Fruit fly (Drosophila melanogaster) whole organism, pupa: ENCODE results near the gene CG42395.

Experiments used
- CG10348 ChIP-seq: fragments of 200-800 bp; sonication (Bioruptor generic); IDR thresholded peaks from 2 replicates; pipeline ENCODE4 v1.3.6; 2022; ENCODE audit warnings: missing biosample characterization, missing genetic modification characterization
- CG12605 ChIP-seq: fragments of 200-800 bp; sonication (Bioruptor generic); IDR thresholded peaks from 2 replicates; pipeline ENCODE4 v1.3.6; 2022; ENCODE audit warnings: missing biosample characterization, missing genetic modification characterization
- CG13204 ChIP-seq: fragments of 200-800 bp; sonication (Bioruptor generic); optimal IDR thresholded peaks from 2 replicates; lab custom pipeline; 2018; ENCODE audit warnings: missing biosample characterization, mild to moderate bottlenecking, missing genetic modification characterization, moderate library complexity
- CG14655 ChIP-seq: fragments of 200-800 bp; sonication (Bioruptor generic); optimal IDR thresholded peaks from 3 replicates; lab custom pipeline; 2017; ENCODE audit warnings: mild to moderate bottlenecking, missing biosample characterization, missing genetic modification reagents, missing genetic modification characterization
- CG15710 ChIP-seq: fragments of 200-800 bp; sonication (Bioruptor generic); optimal IDR thresholded peaks from 2 replicates; lab custom pipeline; 2018; ENCODE audit warnings: missing biosample characterization, mild to moderate bottlenecking, missing genetic modification characterization, moderate library complexity
- CG17806 ChIP-seq: fragments of 200-800 bp; sonication (Bioruptor generic); optimal IDR thresholded peaks from 2 replicates; lab custom pipeline; 2018; ENCODE audit warnings: missing biosample characterization, mild to moderate bottlenecking, missing genetic modification characterization, moderate library complexity
- CG32121 ChIP-seq: fragments of 200-800 bp; sonication (Bioruptor generic); IDR thresholded peaks from 2 replicates; pipeline ENCODE4 v1.3.6; 2022; ENCODE audit warnings: missing biosample characterization, missing genetic modification characterization
- CG34367 ChIP-seq: fragments of 200-800 bp; sonication (Bioruptor generic); optimal IDR thresholded peaks from 2 replicates; lab custom pipeline; 2018; ENCODE audit warnings: missing biosample characterization, mild to moderate bottlenecking, missing genetic modification characterization
- CG4496 ChIP-seq: fragments of 200-800 bp; sonication (Bioruptor generic); IDR thresholded peaks from 3 replicates; pipeline ENCODE4 v1.3.6; 2022; ENCODE audit warnings: missing biosample characterization, missing genetic modification characterization
- CG8159 ChIP-seq: fragments of 200-800 bp; sonication (Bioruptor generic); optimal IDR thresholded peaks from 3 replicates; lab custom pipeline; 2018; ENCODE audit warnings: missing biosample characterization, mild to moderate bottlenecking, missing genetic modification characterization, moderate library complexity
- CG8301 ChIP-seq: fragments of 200-800 bp; sonication (Bioruptor generic); optimal IDR thresholded peaks from 2 replicates; lab custom pipeline; 2018; ENCODE audit warnings: missing biosample characterization, mild to moderate bottlenecking, missing genetic modification characterization
- CG9948 ChIP-seq: fragments of 200-800 bp; sonication (Bioruptor generic); optimal IDR thresholded peaks from 2 replicates; lab custom pipeline; 2018; ENCODE audit warnings: missing biosample characterization, mild to moderate bottlenecking, missing genetic modification characterization, moderate library complexity
- D1 ChIP-seq: fragments of 200-800 bp; sonication (Bioruptor generic); optimal IDR thresholded peaks from 2 replicates; lab custom pipeline; 2018; ENCODE audit warnings: missing biosample characterization, mild to moderate bottlenecking, missing genetic modification characterization, moderate library complexity
- EcR ChIP-seq: fragments of 200-800 bp; sonication (Bioruptor generic); optimal IDR thresholded peaks from 3 replicates; lab custom pipeline; 2019; ENCODE audit warnings: missing biosample characterization, missing genetic modification characterization, mild to moderate bottlenecking, moderate library complexity, missing genetic modification reagents
- Ets98B ChIP-seq: fragments of 200-800 bp; sonication (Bioruptor generic); IDR thresholded peaks from 2 replicates; pipeline ENCODE4 v1.3.6; 2022; ENCODE audit warnings: missing biosample characterization, missing genetic modification characterization
- Pif1A ChIP-seq: fragments of 200-800 bp; sonication (Bioruptor generic); optimal IDR thresholded peaks from 3 replicates; lab custom pipeline; 2016; ENCODE audit warnings: missing biosample characterization, missing genetic modification characterization
- Pif1B ChIP-seq: fragments of 200-800 bp; sonication (Bioruptor generic); optimal IDR thresholded peaks from 3 replicates; lab custom pipeline; 2016; ENCODE audit warnings: missing biosample characterization, missing genetic modification characterization
- Snoo ChIP-seq: fragments of 200-800 bp; sonication (Bioruptor generic); optimal IDR thresholded peaks from 3 replicates; lab custom pipeline; 2017; ENCODE audit warnings: missing biosample characterization, mild to moderate bottlenecking, missing genetic modification characterization, inconsistent platforms
- fd96Ca ChIP-seq: fragments of 200-800 bp; sonication (Bioruptor generic); IDR thresholded peaks from 3 replicates; pipeline ENCODE4 v1.3.6; 2022; ENCODE audit warnings: missing biosample characterization, missing genetic modification characterization
- gl ChIP-seq: fragments of 200-800 bp; sonication (Bioruptor generic); optimal IDR thresholded peaks from 2 replicates; lab custom pipeline; 2018; ENCODE audit warnings: missing biosample characterization, mild to moderate bottlenecking, missing genetic modification characterization
- rn ChIP-seq: fragments of 200-800 bp; sonication (Bioruptor generic); IDR thresholded peaks from 2 replicates; pipeline ENCODE4 v1.3.6; 2022; ENCODE audit warnings: missing biosample characterization, missing genetic modification characterization

The CG42395 gene

dm6 chrX:9576147-9576503 is at the start of gene CG42395:
CG42395 (minus strand) TSS chrX:9576247.
- no peak for TF ChIP-seq EcR
- no peak for TF ChIP-seq Pif1B
- TF ChIP-seq CG14655, result no peak
- TF ChIP-seq CG32121 (GFP tag; lab: Robert Waterston, UW), result no peak
- TF ChIP-seq fd96Ca (GFP tag; lab: Robert Waterston, UW), result no peak
- no peak for TF ChIP-seq rn (GFP tag; lab: Robert Waterston, UW)
- no peak for TF ChIP-seq gl (tag; lab: Kevin White, UChicago)
- no peak for TF ChIP-seq CG15710 (tag; lab: Kevin White, UChicago)
- no peak for TF ChIP-seq CG17806
- TF ChIP-seq CG4496 (GFP tag; lab: Robert Waterston, UW), result no peak
- no peak for TF ChIP-seq D1 (tag; lab: Kevin White, UChicago)
- TF ChIP-seq CG34367 (tag; lab: Kevin White, UChicago), result no peak

DNA sequence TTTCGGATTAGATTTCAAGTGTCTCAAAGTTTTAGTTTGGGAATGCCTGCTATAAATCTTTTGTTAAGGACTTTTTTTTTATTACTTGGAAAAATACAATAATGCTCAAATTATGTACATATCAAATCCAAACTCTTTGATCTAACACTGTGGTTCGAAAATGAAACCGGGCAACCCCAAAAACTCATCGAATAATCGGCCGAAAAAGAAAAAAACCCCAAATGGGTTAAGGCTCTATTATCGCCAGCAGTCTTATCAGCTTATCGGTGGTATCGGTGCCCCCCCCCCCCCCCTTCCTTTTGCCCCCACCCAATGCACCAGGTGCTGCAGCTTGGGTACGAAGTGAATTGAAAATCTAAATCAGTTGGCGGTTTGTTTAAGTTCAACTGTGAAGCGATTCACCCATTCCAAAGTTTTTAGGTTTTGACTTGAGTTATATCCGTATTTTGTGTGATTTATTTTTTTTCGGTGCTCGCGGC is 41.6 kb upstream of the CG42395 start:
- no peak for TF ChIP-seq CG34367 (tag; lab: Kevin White, UChicago)
- no peak for TF ChIP-seq Pif1A
- TF ChIP-seq CG10348 (GFP tag; lab: Robert Waterston, UW), result no peak
- TF ChIP-seq CG12605 (GFP tag; lab: Robert Waterston, UW), result no peak
- TF ChIP-seq CG8159 (tag; lab: Kevin White, UChicago), result no peak
- no peak for TF ChIP-seq CG9948 (tag; lab: Kevin White, UChicago)

- TF ChIP-seq CG13204 (GFP tag; lab: Kevin White, UChicago), result no peak
- TF ChIP-seq Snoo (tag; lab: Kevin White, UChicago), result peak; percentile 5
- no peak for TF ChIP-seq Pif1A
Measured at dm6 chrX:9615471-9615870, 39.4 kb upstream of the CG42395 start.

DNA sequence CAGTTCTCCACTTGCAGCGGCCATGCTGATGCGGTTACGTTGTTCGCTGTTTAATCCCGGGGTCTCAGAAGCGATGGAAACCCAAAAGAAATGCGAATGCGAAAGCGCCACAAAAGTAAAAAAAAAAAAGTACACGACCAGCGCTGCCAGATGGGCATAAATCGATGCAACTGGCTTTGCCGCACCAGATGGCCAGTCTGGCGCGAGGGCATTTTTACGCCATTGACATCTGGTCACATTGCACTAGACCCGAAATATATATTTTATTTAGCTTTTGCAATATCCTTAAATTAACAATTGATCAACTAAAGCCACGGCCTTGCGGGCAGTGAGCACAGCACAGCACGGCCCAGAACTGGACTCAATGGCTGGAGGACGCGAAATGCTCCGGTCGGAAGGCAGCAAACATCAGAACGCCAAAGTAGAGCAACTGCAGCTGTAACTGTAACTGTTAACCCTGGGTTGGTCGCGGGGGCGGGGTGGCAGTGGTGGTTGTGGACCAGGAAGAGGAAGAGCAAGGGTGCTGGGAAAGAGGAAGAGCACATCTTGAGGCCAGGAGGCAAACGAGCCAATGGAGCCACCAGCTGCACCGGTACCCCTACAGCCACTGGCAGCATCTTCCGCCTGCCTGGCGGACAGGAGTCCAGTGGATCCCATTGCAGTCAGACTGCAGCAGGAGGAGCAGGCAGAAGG is 32.8 kb upstream of the CG42395 start, which contains the start of the genes LysRS and Hecw:
TSS of gene LysRS (minus strand) at position 158 of the 693 bp plus-strand sequence.
TSS of gene Hecw (plus strand) at position 220 of the 693 bp plus-strand sequence.
- no peak for TF ChIP-seq D1 (tag; lab: Kevin White, UChicago)
- no peak for TF ChIP-seq CG17806
- peak; percentile 10 for TF ChIP-seq CG15710 (tag; lab: Kevin White, UChicago)

DNA sequence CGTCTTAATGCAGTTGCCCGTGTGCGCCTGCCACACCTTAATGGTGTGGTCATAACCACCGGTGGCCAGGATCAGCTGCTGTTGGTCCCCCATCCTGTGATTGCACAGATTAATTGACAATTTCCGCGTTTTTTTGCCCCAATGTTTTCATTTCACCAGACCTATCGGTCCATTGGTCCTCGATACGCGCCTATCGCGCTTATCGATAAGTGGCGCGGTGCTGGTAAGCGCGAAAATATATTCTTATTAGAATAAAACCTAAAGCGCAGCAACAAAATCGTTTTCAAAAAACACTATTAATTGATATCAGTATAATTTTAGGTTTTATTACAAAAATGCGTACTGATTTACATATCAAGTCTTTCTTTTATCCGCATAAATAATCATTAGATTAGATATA is 29.7 kb upstream of the CG42395 start, which contains the start of gene Lst8:
TSS of gene Lst8 (minus strand) at position 187 of the 400 bp plus-strand sequence.
- TF ChIP-seq CG34367 (tag; lab: Kevin White, UChicago) (no peak), CG8301 (tag; lab: Kevin White, UChicago) (no peak), CG14655 (no peak), CG15710 (tag; lab: Kevin White, UChicago) (no peak), CG9948 (tag; lab: Kevin White, UChicago) (no peak), CG17806 (no peak), fd96Ca (GFP tag; lab: Robert Waterston, UW) (no peak), CG8159 (tag; lab: Kevin White, UChicago) (no peak), Ets98B (no peak), Snoo (tag; lab: Kevin White, UChicago) (no peak), gl (tag; lab: Kevin White, UChicago) (no peak), Pif1A (no peak), CG10348 (GFP tag; lab: Robert Waterston, UW) (no peak), Pif1B (no peak), CG4496 (GFP tag; lab: Robert Waterston, UW) (no peak)
- TF ChIP-seq, all 21 proteins: peak for 0

- TF ChIP-seq CG14655, result no peak
- no peak for TF ChIP-seq Pif1A
- no peak for TF ChIP-seq CG34367 (tag; lab: Kevin White, UChicago)
- TF ChIP-seq rn (GFP tag; lab: Robert Waterston, UW), result no peak
- TF ChIP-seq CG32121 (GFP tag; lab: Robert Waterston, UW), result peak; percentile 41; the same call in 1 of the 2 replicates
- TF ChIP-seq EcR, result no peak
- no peak for TF ChIP-seq gl (tag; lab: Kevin White, UChicago)
- TF ChIP-seq D1 (tag; lab: Kevin White, UChicago), result no peak
- TF ChIP-seq CG4496 (GFP tag; lab: Robert Waterston, UW), result 0 out of 3 replicates have a peak, but pooled peaks have one; percentile 18
- no peak for TF ChIP-seq CG15710 (tag; lab: Kevin White, UChicago)
- TF ChIP-seq fd96Ca (GFP tag; lab: Robert Waterston, UW), result 0 out of 3 replicates have a peak, but pooled peaks have one; percentile 10
- TF ChIP-seq CG10348 (GFP tag; lab: Robert Waterston, UW), result no peak
- no peak for TF ChIP-seq CG8301 (tag; lab: Kevin White, UChicago)
- no peak for TF ChIP-seq CG8159 (tag; lab: Kevin White, UChicago)
- no peak for TF ChIP-seq CG17806
Measured at dm6 chrX:9600818-9601732, 25.0 kb upstream of the CG42395 start, which contains the start of gene Gga. Gga (plus strand) TSS chrX:9601030.
